Worm (Caenorhabditis elegans) whole organism, mixed stage, embryonic: ENCODE results near the gene mboa-1.

ENCODE experiments used
- bed-3 ChIP-seq: fragments of 200-800 bp; sonication (Bioruptor generic); optimal IDR thresholded peaks from 3 replicates; lab custom pipeline; 2018; ENCODE audit warnings: mild to moderate bottlenecking, missing genetic modification characterization, moderate library complexity, missing compliant biosample characterization
- blmp-1 ChIP-seq: fragments of 150-350 bp; optimal IDR thresholded peaks from 2 replicates; lab custom pipeline; 2014; ENCODE audit warnings: missing biosample characterization, missing genetic modification characterization
- elt-3 ChIP-seq: fragments of 150-350 bp; optimal IDR thresholded peaks from 2 replicates; lab custom pipeline; 2014; ENCODE audit warnings: missing biosample characterization, missing genetic modification characterization
- lsy-2 ChIP-seq: fragments of 150-350 bp; optimal IDR thresholded peaks from 2 replicates; lab custom pipeline; 2014; ENCODE audit warnings: missing biosample characterization, missing genetic modification characterization
- nhr-12 ChIP-seq: fragments of 150-350 bp; optimal IDR thresholded peaks from 2 replicates; lab custom pipeline; 2014; ENCODE audit warnings: missing biosample characterization, missing genetic modification characterization
- nhr-237 ChIP-seq: fragments of 150-350 bp; optimal IDR thresholded peaks from 2 replicates; lab custom pipeline; 2014; ENCODE audit warnings: missing biosample characterization, missing genetic modification characterization
- nhr-28 ChIP-seq: fragments of 150-350 bp; optimal IDR thresholded peaks from 2 replicates; lab custom pipeline; 2014; ENCODE audit warnings: missing biosample characterization, missing genetic modification characterization
- nhr-76 ChIP-seq: sonication (generic microtip); optimal IDR thresholded peaks from 2 replicates; lab custom pipeline; 2017; ENCODE audit warnings: missing biosample characterization, missing genetic modification characterization
- pha-4 ChIP-seq: fragments of 150-350 bp; optimal IDR thresholded peaks from 2 replicates; lab custom pipeline; 2018; ENCODE audit warnings: missing biosample characterization, missing genetic modification reagents, missing genetic modification characterization
- unc-39 ChIP-seq: fragments of 150-350 bp; optimal IDR thresholded peaks from 2 replicates; lab custom pipeline; 2014; ENCODE audit warnings: missing biosample characterization, missing genetic modification characterization
- ztf-11 ChIP-seq: fragments of 150-350 bp; optimal IDR thresholded peaks from 2 replicates; lab custom pipeline; 2014; ENCODE audit warnings: missing biosample characterization, missing genetic modification characterization

- TF ChIP-seq blmp-1 (tag; lab: Kevin White, UChicago) (no peak), bed-3 (no peak), elt-3 (tag; lab: Kevin White, UChicago) (no peak), unc-39 (tag; lab: Kevin White, UChicago) (no peak), nhr-76 (tag; lab: Kevin White, UChicago) (no peak), nhr-12 (tag; lab: Kevin White, UChicago) (no peak), nhr-28 (no peak), pha-4 (tag; lab: Kevin White, UChicago) (no peak), nhr-237 (tag; lab: Kevin White, UChicago) (no peak), lsy-2 (tag; lab: Kevin White, UChicago) (no peak), ztf-11 (no peak)
Observed at ce11 chrX:16078695-16079094, 48.1 kb downstream of the mboa-1 start.
